Worm (Caenorhabditis elegans) whole organism, L3 larva: ENCODE results near the gene F11A5.18.

Experiments
- ZK546.5 ChIP-seq: sonication (generic microtip); optimal IDR thresholded peaks from 2 replicates; lab custom pipeline; 2017; ENCODE audit warnings: missing biosample characterization, missing genetic modification characterization
- aly-2 ChIP-seq: fragments of 150-350 bp; optimal IDR thresholded peaks from 2 replicates; lab custom pipeline; 2014; ENCODE audit warnings: missing biosample characterization, missing genetic modification characterization
- egl-27 ChIP-seq: sonication (generic microtip); optimal IDR thresholded peaks from 4 replicates; lab custom pipeline; 2017; ENCODE audit warnings: missing biosample characterization, missing genetic modification reagents, missing genetic modification characterization
- fkh-10 ChIP-seq: sonication (generic microtip); optimal IDR thresholded peaks from 2 replicates; lab custom pipeline; 2017; ENCODE audit warnings: missing biosample characterization, missing genetic modification reagents, missing genetic modification characterization
- fos-1 ChIP-seq: fragments of 150-350 bp; optimal IDR thresholded peaks from 2 replicates; lab custom pipeline; 2014; ENCODE audit warnings: missing biosample characterization, missing genetic modification characterization
- lin-39 ChIP-seq: fragments of 150-350 bp; optimal IDR thresholded peaks from 2 replicates; lab custom pipeline; 2018; ENCODE audit warnings: missing biosample characterization, missing genetic modification reagents, missing genetic modification characterization
- mdl-1 ChIP-seq: fragments of 150-350 bp; optimal IDR thresholded peaks from 2 replicates; lab custom pipeline; 2014; ENCODE audit warnings: missing biosample characterization, missing genetic modification characterization
- nhr-11 ChIP-seq: fragments of 150-350 bp; optimal IDR thresholded peaks from 2 replicates; lab custom pipeline; 2014; ENCODE audit warnings: missing biosample characterization, missing genetic modification characterization
- nhr-237 ChIP-seq: fragments of 150-350 bp; optimal IDR thresholded peaks from 2 replicates; lab custom pipeline; 2014; ENCODE audit warnings: missing biosample characterization, missing genetic modification characterization
- sea-2 ChIP-seq: fragments of 150-350 bp; sonication (generic microtip); optimal IDR thresholded peaks from 4 replicates; lab custom pipeline; 2014; ENCODE audit warnings: missing biosample characterization, missing genetic modification reagents, missing genetic modification characterization
- ztf-11 ChIP-seq: fragments of 150-350 bp; optimal IDR thresholded peaks from 2 replicates; lab custom pipeline; 2014; ENCODE audit warnings: missing biosample characterization, missing genetic modification characterization

ce11 chrV:16171721-16172120 lies 31.0 kb upstream of the F11A5.18 start, which contains the start of gene K05D4.9:
- TF ChIP-seq sea-2 (GFP tag; lab: Kevin White, UChicago) (no peak), nhr-237 (tag; lab: Kevin White, UChicago) (no peak), aly-2 (tag; lab: Kevin White, UChicago) (no peak), nhr-11 (tag; lab: Kevin White, UChicago) (no peak), fkh-10 (GFP tag; lab: Kevin White, UChicago) (no peak), mdl-1 (tag; lab: Kevin White, UChicago) (no peak), lin-39 (tag; lab: Kevin White, UChicago) (no peak), ztf-11 (tag; lab: Kevin White, UChicago) (no peak), fos-1 (tag; lab: Kevin White, UChicago) (no peak), ZK546.5 (no peak), egl-27 (tag; lab: Kevin White, UChicago) (no peak)
